Worm (Caenorhabditis elegans): ENCODE results near the gene clec-2.

Gene clec-2

DNA sequence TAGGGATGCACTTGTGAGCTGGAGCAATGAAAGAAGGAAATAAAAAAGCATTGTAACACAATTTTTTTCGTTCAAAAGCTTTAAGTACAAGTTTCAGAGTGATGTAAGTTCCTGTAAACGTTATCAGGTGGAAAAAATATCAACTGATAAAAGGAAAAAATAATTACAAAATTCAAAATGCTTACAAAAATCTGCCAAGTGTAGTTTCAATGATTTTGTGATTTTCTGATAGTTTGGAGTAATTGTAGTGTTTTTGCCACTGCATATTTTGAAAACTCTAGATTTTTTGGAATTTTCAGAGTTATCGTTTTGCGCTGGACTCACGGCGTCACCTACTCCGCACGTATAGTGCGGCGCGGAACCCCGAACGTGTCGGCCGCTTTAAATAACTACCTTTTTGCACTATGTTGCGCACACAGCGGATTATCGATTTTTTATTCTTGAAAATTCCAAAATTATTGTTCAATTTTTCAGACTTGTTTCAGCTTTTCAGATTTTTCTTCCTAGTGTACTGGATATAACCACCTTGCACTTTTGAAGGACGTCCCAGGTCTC lies at the start of gene clec-2:
Gene clec-2, minus strand, starts transcription at position 51 of the 555 bp plus-strand sequence.
- TF ChIP-seq fax-1 (tag; optimal IDR thresholded peaks at IDR 0.05), result no peak
- TF ChIP-seq pat-9 (tag; optimal IDR thresholded peaks at IDR 0.05), result no peak
- TF ChIP-seq ceh-19 (GFP tag; optimal IDR thresholded peaks at IDR 0.05), result no peak
- no peak for TF ChIP-seq ahr-1 (tag; optimal IDR thresholded peaks at IDR 0.05)
- TF ChIP-seq unc-42 (tag; optimal IDR thresholded peaks at IDR 0.05), result no peak
- no peak for TF ChIP-seq ztf-16 (tag; optimal IDR thresholded peaks at IDR 0.05)
- no peak for TF ChIP-seq zip-5 (tag; optimal IDR thresholded peaks at IDR 0.05)

DNA sequence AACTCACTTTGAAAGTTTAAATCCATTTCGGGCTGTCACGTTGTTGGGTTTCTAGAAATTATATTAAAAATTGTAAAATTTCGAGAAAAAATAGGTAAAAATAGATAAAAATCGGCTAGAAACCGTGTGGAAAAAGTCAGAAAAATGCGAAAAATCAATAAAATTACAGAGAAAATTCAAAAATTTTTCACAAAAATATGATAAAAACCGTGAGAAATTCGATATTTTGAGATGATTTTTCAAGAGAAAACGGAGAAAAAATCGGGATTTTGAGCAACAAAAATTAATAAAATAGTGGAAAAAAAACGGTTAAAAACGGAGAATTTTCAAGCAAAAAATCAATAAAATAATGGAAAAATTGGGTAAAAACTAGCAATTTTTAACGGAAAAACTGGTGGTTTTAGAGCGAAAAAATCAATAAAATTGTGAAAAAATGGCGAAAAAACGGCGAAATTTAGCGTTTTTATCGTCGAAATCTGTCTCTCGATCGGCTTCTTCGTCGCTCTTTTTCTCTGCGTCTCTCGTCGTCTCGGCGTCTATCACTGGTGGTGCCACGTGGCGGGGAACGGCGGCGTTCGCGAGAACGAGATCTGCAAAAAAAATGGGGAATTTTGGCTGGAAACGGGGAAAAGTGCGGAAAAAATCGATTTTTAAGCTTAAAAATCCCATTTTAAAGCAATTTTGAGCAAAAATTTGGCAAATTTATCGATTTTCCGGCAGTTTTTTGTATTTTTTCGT lies 48.0 kb upstream of the clec-2 start, which contains the start of gene Y25C1A.7:
Gene Y25C1A.7, minus strand, starts transcription at position 51 of the 738 bp plus-strand sequence.
- TF ChIP-seq lim-6 (tag; optimal IDR thresholded peaks at IDR 0.05) (no peak), pax-1 (tag; optimal IDR thresholded peaks at IDR 0.05) (no peak), unc-86 (tag; optimal IDR thresholded peaks at IDR 0.05) (no peak), unc-42 (tag; optimal IDR thresholded peaks at IDR 0.05) (no peak), fkh-6 (tag; optimal IDR thresholded peaks at IDR 0.05) (no peak), unc-3 (GFP tag; conservative IDR thresholded peaks at IDR 0.05) (no peak), unc-3 (tag; optimal IDR thresholded peaks at IDR 0.05) (no peak), K02D7.2 (tag; optimal IDR thresholded peaks at IDR 0.05) (no peak), sox-2 (GFP tag; IDR thresholded peaks at IDR 0.05) (no peak), nhr-232 (tag; optimal IDR thresholded peaks at IDR 0.05) (no peak), pat-9 (tag; optimal IDR thresholded peaks at IDR 0.05) (no peak), sox-4 (tag; optimal IDR thresholded peaks at IDR 0.05) (no peak), hlh-13 (GFP tag; optimal IDR thresholded peaks at IDR 0.05) (no peak), syd-9 (tag; optimal IDR thresholded peaks at IDR 0.05) (no peak), sdc-2 (tag; optimal IDR thresholded peaks at IDR 0.05) (no peak), ceh-18 (tag; optimal IDR thresholded peaks at IDR 0.05) (no peak), pqm-1 (tag; optimal IDR thresholded peaks at IDR 0.05) (no peak), dve-1 (tag; optimal IDR thresholded peaks at IDR 0.05) (no peak), hlh-15 (tag; optimal IDR thresholded peaks at IDR 0.05) (no peak), che-1 (tag; optimal IDR thresholded peaks at IDR 0.05) (no peak), ceh-19 (GFP tag; optimal IDR thresholded peaks at IDR 0.05) (no peak)

DNA sequence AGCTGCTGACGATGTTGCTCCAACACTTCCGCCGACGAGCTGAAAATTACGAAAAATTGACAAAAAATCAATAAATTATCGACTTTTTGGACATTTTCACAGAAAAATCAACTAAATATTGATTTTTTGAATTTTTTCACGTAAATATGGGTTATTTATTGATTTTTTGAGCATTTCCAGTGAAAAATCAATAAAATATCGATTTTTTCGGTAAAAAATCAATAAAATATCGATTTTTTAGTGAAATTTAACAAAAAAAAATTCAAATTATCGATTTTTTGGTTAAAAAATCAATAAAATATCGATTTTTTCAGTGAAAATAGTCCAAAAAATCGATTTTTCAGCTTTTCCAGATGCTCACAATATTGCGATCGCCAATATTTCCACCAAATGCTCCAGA lies 47.0 kb upstream of the clec-2 start:
- TF ChIP-seq hlh-30 (tag; optimal IDR thresholded peaks at IDR 0.05; ENCODE audit: insufficient read depth) (no peak), lim-6 (tag; optimal IDR thresholded peaks at IDR 0.05) (no peak), ceh-48 (tag; optimal IDR thresholded peaks at IDR 0.05) (peak; percentile 39)

DNA sequence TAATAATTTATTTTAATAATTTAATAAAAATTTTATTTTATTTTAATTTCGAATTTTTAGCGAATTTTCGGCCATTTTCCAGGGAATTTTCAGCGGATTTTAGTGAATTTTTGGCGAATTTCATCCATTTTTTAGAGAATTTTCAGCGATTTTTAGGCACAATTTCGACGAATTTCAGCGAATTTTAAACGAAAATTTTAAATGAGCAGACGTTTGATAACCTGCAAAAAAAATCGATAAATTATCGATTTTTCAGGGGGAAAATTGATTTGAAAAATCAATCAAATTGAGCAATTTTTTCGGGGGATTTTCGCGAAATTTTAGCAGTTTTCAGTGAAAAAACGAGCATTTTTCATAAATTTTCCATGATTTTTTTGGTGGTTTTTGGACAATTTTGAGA lies 45.4 kb upstream of the clec-2 start:
- TF ChIP-seq ceh-48 (tag; optimal IDR thresholded peaks at IDR 0.05), result peak; percentile 16
- TF ChIP-seq hlh-8 (tag; optimal IDR thresholded peaks at IDR 0.05), result no peak

DNA sequence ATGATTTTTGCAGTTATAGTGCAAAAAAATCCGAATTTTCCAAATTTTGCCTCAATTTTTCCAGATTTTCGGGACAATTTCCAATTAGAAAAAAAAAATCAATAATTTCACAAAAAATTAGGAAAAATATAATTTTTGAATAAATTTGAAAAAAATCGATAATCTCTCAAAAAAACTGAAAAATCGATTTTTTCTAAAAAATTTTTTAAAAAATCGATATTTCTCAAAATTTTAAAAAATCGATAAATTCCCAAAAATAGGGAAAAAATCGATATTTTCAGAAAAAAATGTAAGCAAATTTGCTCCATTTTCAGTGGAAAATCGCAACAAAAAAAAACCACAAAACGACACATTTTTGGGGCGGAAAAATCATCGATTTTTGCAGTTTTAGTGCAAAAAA lies 44.7 kb upstream of the clec-2 start:
- no peak for TF ChIP-seq hlh-13 (GFP tag; optimal IDR thresholded peaks at IDR 0.05)
- TF ChIP-seq ceh-31 (tag; optimal IDR thresholded peaks at IDR 0.05), result no peak
- no peak for TF ChIP-seq K09A11.1 (tag; optimal IDR thresholded peaks at IDR 0.05; ENCODE audit: insufficient read depth)
- no peak for TF ChIP-seq zip-5 (tag; optimal IDR thresholded peaks at IDR 0.05)
- no peak for TF ChIP-seq pag-3 (tag; optimal IDR thresholded peaks at IDR 0.05; ENCODE audit: borderline replicate concordance)
- TF ChIP-seq ceh-18 (tag; optimal IDR thresholded peaks at IDR 0.05), result no peak
- no peak for TF ChIP-seq dve-1 (tag; optimal IDR thresholded peaks at IDR 0.05)
- no peak for TF ChIP-seq C38D4.7 (GFP tag; optimal IDR thresholded peaks at IDR 0.05)
- TF ChIP-seq ceh-6 (GFP tag; optimal IDR thresholded peaks at IDR 0.05), result no peak
- TF ChIP-seq unc-3 (GFP tag; conservative IDR thresholded peaks at IDR 0.05), result no peak
- TF ChIP-seq unc-3 (tag; optimal IDR thresholded peaks at IDR 0.05), result no peak
- no peak for TF ChIP-seq ama-1 (optimal IDR thresholded peaks at IDR 0.05)
- no peak for TF ChIP-seq lin-11 (tag; optimal IDR thresholded peaks at IDR 0.05)
